Fruit fly (Drosophila melanogaster) whole organism, wandering third instar larva: Measurements from ENCODE around the gene Sfp24Bb.

ENCODE experiments used
- Abd-B ChIP-seq: fragments of >200 bp; optimal IDR thresholded peaks from 2 replicates; lab custom pipeline; 2017; ENCODE audit warnings: missing biosample characterization, missing genetic modification characterization
- CG32264 ChIP-seq: fragments of 200-800 bp; sonication (Bioruptor generic); optimal IDR thresholded peaks from 2 replicates; lab custom pipeline; 2016; ENCODE audit warnings: missing biosample characterization, missing genetic modification characterization
- CG9705 ChIP-seq: fragments of 200-800 bp; sonication (Bioruptor generic); optimal IDR thresholded peaks from 2 replicates; lab custom pipeline; 2018; ENCODE audit warnings: missing biosample characterization, mild to moderate bottlenecking, missing genetic modification characterization
- CrebA ChIP-seq: fragments of 200-800 bp; sonication (Bioruptor generic); optimal IDR thresholded peaks from 2 replicates; lab custom pipeline; 2016; ENCODE audit warnings: missing biosample characterization, mild to moderate bottlenecking, missing genetic modification characterization, borderline replicate concordance
- Dfd ChIP-seq: fragments of >200 bp; optimal IDR thresholded peaks from 2 replicates; lab custom pipeline; 2017; ENCODE audit warnings: missing biosample characterization, missing genetic modification characterization
- Dif ChIP-seq: fragments of 200-275, 200-300 bp; sonication (Bioruptor generic); optimal IDR thresholded peaks from 2 replicates; lab custom pipeline; 2018; ENCODE audit warnings: missing biosample characterization, missing genetic modification characterization; ENCODE audit not compliant: partially characterized antibody
- GATAd ChIP-seq: sonication (Bioruptor generic); optimal IDR thresholded peaks from 2 replicates; lab custom pipeline; 2016; ENCODE audit warnings: missing biosample characterization, missing genetic modification characterization
- HLH106 ChIP-seq: fragments of 200-800 bp; optimal IDR thresholded peaks from 3 replicates; lab custom pipeline; 2019; ENCODE audit warnings: missing biosample characterization, mild to moderate bottlenecking, missing genetic modification characterization, moderate library complexity
- Hnf4 ChIP-seq: fragments of 200-800 bp; sonication (Bioruptor generic); optimal IDR thresholded peaks from 2 replicates; lab custom pipeline; 2016; ENCODE audit warnings: missing biosample characterization, mild to moderate bottlenecking, missing genetic modification characterization
- Hr78 ChIP-seq: fragments of >200 bp; optimal IDR thresholded peaks from 2 replicates; lab custom pipeline; 2017; ENCODE audit warnings: missing biosample characterization, missing genetic modification characterization
- Hr83 ChIP-seq: fragments of 200-300 bp; sonication (Bioruptor generic); optimal IDR thresholded peaks from 2 replicates; lab custom pipeline; 2016; ENCODE audit warnings: missing biosample characterization, mild to moderate bottlenecking, missing genetic modification characterization, moderate library complexity; ENCODE audit not compliant: poor library complexity, severe bottlenecking
- Jra ChIP-seq: sonication (Bioruptor generic); optimal IDR thresholded peaks from 2 replicates; lab custom pipeline; 2016; ENCODE audit warnings: missing biosample characterization, missing genetic modification characterization
- Mio ChIP-seq: sonication (Bioruptor generic); optimal IDR thresholded peaks from 2 replicates; lab custom pipeline; 2016; ENCODE audit warnings: missing biosample characterization, missing genetic modification characterization
- Myc ChIP-seq: fragments of >200 bp; optimal IDR thresholded peaks from 2 replicates; lab custom pipeline; 2017
- N ChIP-seq: fragments of >200 bp; optimal IDR thresholded peaks from 2 replicates; lab custom pipeline; 2018; ENCODE audit warnings: missing biosample characterization, missing external identifiers, missing genetic modification characterization
- OdsH ChIP-seq: fragments of 200-800 bp; sonication (Bioruptor generic); optimal IDR thresholded peaks from 2 replicates; lab custom pipeline; 2016; ENCODE audit warnings: missing biosample characterization, mild to moderate bottlenecking, missing genetic modification characterization
- Rel ChIP-seq, 2 experiments: fragments of 200-800 bp; sonication (Bioruptor generic) in 1 of 2; optimal IDR thresholded peaks; 2 replicates in 1 of 2; 3 replicates in 1 of 2; lab custom pipeline; 2016 to 2019; ENCODE audit warnings: mild to moderate bottlenecking in 2 of 2, missing biosample characterization in 2 of 2, missing genetic modification characterization in 2 of 2, moderate library complexity in 1 of 2
- Sp1 ChIP-seq: fragments of 200-800 bp; sonication (Bioruptor generic); optimal IDR thresholded peaks from 3 replicates; lab custom pipeline; 2019; ENCODE audit warnings: missing biosample characterization, mild to moderate bottlenecking, missing genetic modification characterization, moderate library complexity
- Vsx2 ChIP-seq: fragments of 200-300, 225-300 bp; sonication (Bioruptor generic); optimal IDR thresholded peaks from 2 replicates; lab custom pipeline; 2018; ENCODE audit warnings: missing biosample characterization, missing genetic modification characterization; ENCODE audit not compliant: partially characterized antibody
- br ChIP-seq: fragments of 200-800 bp; sonication (Bioruptor generic); optimal IDR thresholded peaks from 2 replicates; lab custom pipeline; 2016; ENCODE audit warnings: missing biosample characterization, missing genetic modification characterization
- brk ChIP-seq: fragments of 200-800 bp; sonication (Bioruptor generic); optimal IDR thresholded peaks from 2 replicates; lab custom pipeline; 2016; ENCODE audit warnings: missing biosample characterization, mild to moderate bottlenecking, missing genetic modification characterization
- dl ChIP-seq, 2 experiments: fragments of 175-275, 200-275 bp in 1 of 2; fragments of 200-275 bp in 1 of 2; sonication (Bioruptor generic); optimal IDR thresholded peaks; lab custom pipeline; 2018; ENCODE audit warnings: mild to moderate bottlenecking in 2 of 2, missing biosample characterization in 2 of 2, missing genetic modification characterization in 2 of 2, moderate library complexity in 2 of 2; ENCODE audit not compliant: partially characterized antibody in 2 of 2, insufficient read depth in 1 of 2
- dmrt93B ChIP-seq: fragments of 200-800 bp; sonication (Bioruptor generic); optimal IDR thresholded peaks from 2 replicates; lab custom pipeline; 2018; ENCODE audit warnings: missing biosample characterization, mild to moderate bottlenecking, missing genetic modification characterization
- dsf ChIP-seq: sonication (Bioruptor generic); optimal IDR thresholded peaks from 2 replicates; lab custom pipeline; 2016; ENCODE audit warnings: missing biosample characterization, missing genetic modification characterization, borderline replicate concordance
- ey ChIP-seq: fragments of 200-800 bp; sonication (Bioruptor generic); optimal IDR thresholded peaks from 2 replicates; lab custom pipeline; 2016; ENCODE audit warnings: missing biosample characterization, missing genetic modification characterization
- foxo ChIP-seq, 2 experiments: fragments of 200-800 bp; sonication (Bioruptor generic); optimal IDR thresholded peaks; 2 replicates in 1 of 2; 3 replicates in 1 of 2; lab custom pipeline; 2016 to 2017; ENCODE audit warnings: missing biosample characterization in 2 of 2, missing genetic modification characterization in 2 of 2
- fru ChIP-seq: fragments of 200-800 bp; sonication (Bioruptor generic); optimal IDR thresholded peaks from 3 replicates; lab custom pipeline; 2016; ENCODE audit warnings: missing biosample characterization, mild to moderate bottlenecking, missing genetic modification characterization
- h ChIP-seq: fragments of 200-800 bp; sonication (Bioruptor generic); optimal IDR thresholded peaks from 3 replicates; lab custom pipeline; 2016; ENCODE audit warnings: missing biosample characterization, mild to moderate bottlenecking, missing genetic modification characterization
- jim ChIP-seq: fragments of 175-275, 200-325 bp; sonication (Bioruptor generic); optimal IDR thresholded peaks from 2 replicates; lab custom pipeline; 2016; ENCODE audit warnings: missing biosample characterization, mild to moderate bottlenecking, missing genetic modification characterization
- lola ChIP-seq: fragments of >200 bp; optimal IDR thresholded peaks from 2 replicates; lab custom pipeline; 2017; ENCODE audit warnings: missing biosample characterization, missing genetic modification characterization
- pan ChIP-seq: fragments of >200 bp; optimal IDR thresholded peaks from 2 replicates; lab custom pipeline; 2017
- psq ChIP-seq: fragments of 200-800 bp; sonication (Bioruptor generic); optimal IDR thresholded peaks from 3 replicates; lab custom pipeline; 2017; ENCODE audit warnings: missing biosample characterization, mild to moderate bottlenecking, missing genetic modification characterization, moderate library complexity
- rgr ChIP-seq: fragments of 200-800 bp; sonication (Bioruptor generic); optimal IDR thresholded peaks from 3 replicates; lab custom pipeline; 2016; ENCODE audit warnings: missing biosample characterization, mild to moderate bottlenecking, missing genetic modification characterization
- sage ChIP-seq: fragments of 200-800 bp; sonication (Bioruptor generic); optimal IDR thresholded peaks from 2 replicates; lab custom pipeline; 2016; ENCODE audit warnings: missing biosample characterization, mild to moderate bottlenecking, missing genetic modification characterization
- sv ChIP-seq: fragments of 200-800 bp; sonication (Bioruptor generic); optimal IDR thresholded peaks from 3 replicates; lab custom pipeline; 2016; ENCODE audit warnings: missing biosample characterization, missing genetic modification characterization
- tai ChIP-seq: sonication (Bioruptor generic); optimal IDR thresholded peaks from 2 replicates; lab custom pipeline; 2016; ENCODE audit warnings: missing biosample characterization, missing genetic modification characterization
- usp ChIP-seq: fragments of >200 bp; optimal IDR thresholded peaks from 2 replicates; lab custom pipeline; 2017; ENCODE audit warnings: missing biosample characterization, missing genetic modification characterization
- woc ChIP-seq: sonication (Bioruptor generic); optimal IDR thresholded peaks from 2 replicates; lab custom pipeline; 2016; ENCODE audit warnings: missing biosample characterization, mild to moderate bottlenecking, missing genetic modification characterization

Sfp24Bb gene

DNA sequence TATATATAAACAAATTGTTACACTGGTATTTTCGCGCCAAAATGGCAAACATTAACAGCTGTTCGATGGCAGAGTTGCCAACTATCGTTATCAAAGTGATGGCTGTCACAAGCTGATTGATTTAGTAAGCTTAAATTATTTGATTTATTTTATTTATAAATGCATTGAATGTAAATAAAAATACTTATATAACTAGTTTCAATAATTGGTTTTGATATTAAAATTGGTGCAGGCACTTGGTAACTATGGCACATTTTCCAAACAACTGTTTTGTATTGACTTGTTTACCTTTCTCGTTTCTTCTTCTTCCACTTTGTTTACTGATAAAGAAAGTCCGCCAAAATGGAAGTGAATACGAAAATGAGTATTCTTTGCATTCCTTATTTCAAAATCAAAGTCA lies 42.1 kb upstream of the Sfp24Bb start, which contains the start of gene cutlet:
Gene cutlet, minus strand, starts transcription at position 84 of the 400 bp plus-strand sequence.
- TF ChIP-seq Dif (GFP tag; lab: Kevin White, UChicago) (peak; percentile 41), CrebA (GFP tag; lab: Kevin White, UChicago) (no peak), rgr (peak; percentile 29), HLH106 (tag; lab: Kevin White, UChicago) (peak; percentile 28), h (GFP tag; lab: Kevin White, UChicago) (peak; percentile 10), foxo (GFP tag; optimal IDR thresholded peaks at IDR 0.05; lab: Kevin White, UChicago) (peak in 1 of 2 experiments; percentile 16), usp (GFP tag; lab: Kevin White, UChicago) (no peak)

DNA sequence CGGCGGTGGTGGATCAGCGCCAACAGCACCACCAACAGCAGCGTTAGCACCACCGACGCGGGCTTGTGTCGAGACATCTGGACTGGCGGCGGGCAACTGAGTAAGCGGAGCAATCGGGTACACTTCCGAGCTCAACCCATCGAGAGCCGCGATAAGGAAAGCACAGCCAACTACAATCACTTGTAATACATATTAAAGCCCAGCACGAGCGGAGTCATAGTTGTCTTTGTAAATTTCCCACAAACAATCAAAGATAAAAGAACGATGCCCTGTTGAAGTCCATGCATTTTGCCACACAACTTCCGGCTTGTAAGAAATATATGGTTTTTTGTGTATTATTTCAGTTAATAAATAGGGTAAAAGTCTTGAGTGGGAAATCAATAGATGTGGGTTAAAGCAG lies 37.4 kb upstream of the Sfp24Bb start, which contains the start of gene CG31777:
Gene CG31777, minus strand, starts transcription at position 101 of the 400 bp plus-strand sequence.
- TF ChIP-seq pan (lab: Kevin White, UChicago) (no peak), sv (GFP tag; lab: Kevin White, UChicago) (no peak), foxo (GFP tag; optimal IDR thresholded peaks at IDR 0.05; lab: Kevin White, UChicago) (no peak), CG9705 (GFP tag; lab: Kevin White, UChicago) (no peak), rgr (no peak), Hr83 (GFP tag; lab: Kevin White, UChicago) (no peak), woc (no peak), lola (GFP tag; lab: Kevin White, UChicago) (no peak), GATAd (GFP tag; lab: Kevin White, UChicago) (no peak), Abd-B (no peak), OdsH (GFP tag; lab: Kevin White, UChicago) (no peak), Dfd (GFP tag; lab: Kevin White, UChicago) (no peak), dl (GFP tag; optimal IDR thresholded peaks at IDR 0.05; lab: Kevin White, UChicago; ENCODE audit: insufficient read depth in 1 of 2, partially characterized antibody in 2 of 2) (no peak), N (GFP tag; lab: Kevin White, UChicago) (no peak), Myc (no peak)

DNA sequence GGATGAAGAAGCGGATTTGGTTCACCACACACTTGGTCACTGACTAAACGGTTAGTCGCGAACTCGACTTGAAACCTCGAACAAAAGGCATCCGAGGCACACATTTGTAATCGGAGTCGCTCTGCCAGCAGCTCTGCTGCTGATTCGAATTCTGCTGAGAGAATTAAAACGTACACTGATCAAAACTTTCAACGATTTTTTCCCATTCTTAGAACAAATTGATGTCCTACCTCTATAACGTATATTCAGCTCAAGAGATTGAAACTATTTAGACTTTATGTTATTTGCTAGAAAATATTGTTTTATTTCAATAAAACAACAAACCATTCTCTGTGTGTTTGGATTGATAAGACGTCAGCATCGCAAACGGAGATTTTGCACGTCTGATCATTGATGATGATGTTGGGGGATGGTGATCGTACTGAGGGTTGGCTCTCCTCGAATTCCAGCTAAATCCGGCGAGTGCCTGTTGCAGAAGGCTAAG lies 35.9 kb upstream of the Sfp24Bb start, which contains the start of gene CG31778:
Gene CG31778, minus strand, starts transcription at position 51 of the 484 bp plus-strand sequence.
- TF ChIP-seq dsf (GFP tag; lab: Kevin White, UChicago) (peak; percentile 4), Myc (no peak), pan (lab: Kevin White, UChicago) (no peak), woc (peak; percentile 61), jim (GFP tag; lab: Kevin White, UChicago) (no peak), dl (GFP tag; optimal IDR thresholded peaks at IDR 0.05; lab: Kevin White, UChicago; ENCODE audit: insufficient read depth in 1 of 2, partially characterized antibody in 2 of 2) (no peak), Hr78 (GFP tag; lab: Kevin White, UChicago) (no peak), fru (peak; percentile 89), GATAd (GFP tag; lab: Kevin White, UChicago) (peak; percentile 42), Hnf4 (GFP tag; lab: Kevin White, UChicago) (peak; percentile 84), usp (GFP tag; lab: Kevin White, UChicago) (no peak), CrebA (GFP tag; lab: Kevin White, UChicago) (no peak), sv (GFP tag; lab: Kevin White, UChicago) (no peak), Hr83 (GFP tag; lab: Kevin White, UChicago) (no peak), Sp1 (GFP tag; lab: Kevin White, UChicago) (peak; percentile 85), sage (peak; percentile 52), Dif (GFP tag; lab: Kevin White, UChicago) (no peak), OdsH (GFP tag; lab: Kevin White, UChicago) (peak; percentile 90), HLH106 (tag; lab: Kevin White, UChicago) (peak; percentile 87), psq (peak; percentile 81), N (GFP tag; lab: Kevin White, UChicago) (no peak), foxo (GFP tag; optimal IDR thresholded peaks at IDR 0.05; lab: Kevin White, UChicago) (peak; percentile 72 to 81), rgr (peak; percentile 90), h (GFP tag; lab: Kevin White, UChicago) (peak; percentile 92), lola (GFP tag; lab: Kevin White, UChicago) (no peak), Jra (peak; percentile 90), Dfd (GFP tag; lab: Kevin White, UChicago) (no peak), Mio (peak; percentile 29), CG9705 (GFP tag; lab: Kevin White, UChicago) (peak; percentile 16), Abd-B (no peak), br (GFP tag; lab: Kevin White, UChicago) (peak; percentile 92), CG32264 (GFP tag; lab: Kevin White, UChicago) (peak; percentile 66), tai (peak; percentile 44), brk (GFP tag; lab: Kevin White, UChicago) (peak; percentile 81), Rel (GFP tag; optimal IDR thresholded peaks at IDR 0.05; lab: Kevin White, UChicago) (no peak), Rel (tag; optimal IDR thresholded peaks at IDR 0.05; lab: Kevin White, UChicago) (peak; percentile 31), ey (peak; percentile 91), dmrt93B (GFP tag; lab: Kevin White, UChicago) (peak; percentile 62), Vsx2 (GFP tag; lab: Kevin White, UChicago) (no peak)
